Fruit fly (Drosophila melanogaster) whole organism, embryonic: ENCODE measurements around the gene Mrp5.

Experiments
- Adf1 ChIP-seq: fragments of 200-800 bp; sonication (Bioruptor generic); IDR thresholded peaks from 2 replicates; pipeline ENCODE4 v1.3.6; 2022; ENCODE audit warnings: missing biosample characterization, missing genetic modification characterization
- Atf3 ChIP-seq: fragments of 200-800 bp; sonication (Bioruptor generic); optimal IDR thresholded peaks from 3 replicates; lab custom pipeline; 2016; ENCODE audit warnings: missing biosample characterization, missing genetic modification characterization
- CG11247 ChIP-seq: fragments of 200-800 bp; sonication (Bioruptor generic); IDR thresholded peaks from 2 replicates; pipeline ENCODE4 v1.3.6; 2022; ENCODE audit warnings: missing biosample characterization, missing genetic modification characterization
- CG12104 ChIP-seq: fragments of 200-800 bp; sonication (Bioruptor generic); optimal IDR thresholded peaks from 3 replicates; lab custom pipeline; 2016; ENCODE audit warnings: missing biosample characterization, missing genetic modification characterization
- CG12236 ChIP-seq: fragments of 200-800 bp; sonication (Bioruptor generic); optimal IDR thresholded peaks from 2 replicates; lab custom pipeline; 2016; ENCODE audit warnings: missing biosample characterization, missing genetic modification characterization
- CG13123 ChIP-seq: fragments of 200-800 bp; sonication (Bioruptor generic); optimal IDR thresholded peaks from 2 replicates; lab custom pipeline; 2016; ENCODE audit warnings: missing biosample characterization, missing genetic modification characterization
- CG14860 ChIP-seq: fragments of 200-800 bp; sonication (Bioruptor generic); IDR thresholded peaks from 3 replicates; pipeline ENCODE4 v1.3.6; 2022; ENCODE audit warnings: missing biosample characterization, missing genetic modification characterization; ENCODE audit not compliant: partially characterized antibody
- CG14965 ChIP-seq: fragments of 200-800 bp; sonication (Bioruptor generic); optimal IDR thresholded peaks from 2 replicates; lab custom pipeline; 2016; ENCODE audit warnings: missing biosample characterization, missing genetic modification characterization, borderline replicate concordance
- CG1602 ChIP-seq: fragments of 200-800 bp; sonication (Bioruptor generic); optimal IDR thresholded peaks from 3 replicates; lab custom pipeline; 2016; ENCODE audit warnings: missing biosample characterization, missing genetic modification characterization
- CG17359 ChIP-seq: fragments of 200-800 bp; sonication (Bioruptor generic); optimal IDR thresholded peaks from 3 replicates; lab custom pipeline; 2018; ENCODE audit warnings: missing biosample characterization, mild to moderate bottlenecking, missing genetic modification characterization, moderate library complexity
- CG17912 ChIP-seq: fragments of 200-800 bp; sonication (Bioruptor generic); optimal IDR thresholded peaks from 2 replicates; lab custom pipeline; 2018; ENCODE audit warnings: missing biosample characterization, mild to moderate bottlenecking, missing genetic modification characterization
- CG1792 ChIP-seq: fragments of 200-800 bp; sonication (Bioruptor generic); optimal IDR thresholded peaks from 2 replicates; lab custom pipeline; 2016; ENCODE audit warnings: missing biosample characterization, missing genetic modification characterization
- CG2120 ChIP-seq: fragments of 200-800 bp; sonication (Bioruptor generic); optimal IDR thresholded peaks from 3 replicates; lab custom pipeline; 2016; ENCODE audit warnings: missing biosample characterization, missing genetic modification characterization
- CG32532 ChIP-seq: fragments of 200-800 bp; sonication (Bioruptor generic); IDR thresholded peaks from 2 replicates; pipeline ENCODE4 v1.3.6; 2022; ENCODE audit warnings: missing biosample characterization, missing genetic modification characterization
- CG34224 ChIP-seq: fragments of 200-800 bp; sonication (Bioruptor generic); IDR thresholded peaks from 3 replicates; pipeline ENCODE4 v1.3.6; 2022; ENCODE audit warnings: missing biosample characterization, missing genetic modification characterization; ENCODE audit not compliant: partially characterized antibody
- CG4328 ChIP-seq: fragments of 200-800 bp; sonication (Bioruptor generic); optimal IDR thresholded peaks from 3 replicates; lab custom pipeline; 2017; ENCODE audit warnings: missing biosample characterization, missing genetic modification reagents, missing genetic modification characterization
- CG6175 ChIP-seq: fragments of 200-800 bp; sonication (Bioruptor generic); IDR thresholded peaks from 3 replicates; pipeline ENCODE4 v1.3.6; 2022; ENCODE audit warnings: missing biosample characterization, missing genetic modification characterization
- CG6689 ChIP-seq: fragments of 200-800 bp; sonication (Bioruptor generic); IDR thresholded peaks from 2 replicates; pipeline ENCODE4 v1.3.6; 2022; ENCODE audit warnings: missing biosample characterization, missing genetic modification characterization
- CG7745 ChIP-seq: fragments of 200-800 bp; sonication (Bioruptor generic); optimal IDR thresholded peaks from 2 replicates; lab custom pipeline; 2018; ENCODE audit warnings: missing biosample characterization, mild to moderate bottlenecking, missing genetic modification characterization, moderate library complexity
- CG8089 ChIP-seq: fragments of 200-800 bp; sonication (Bioruptor generic); optimal IDR thresholded peaks from 3 replicates; lab custom pipeline; 2016; ENCODE audit warnings: missing biosample characterization, missing genetic modification characterization
- CG8944 ChIP-seq: fragments of 200-800 bp; sonication (Bioruptor generic); optimal IDR thresholded peaks from 3 replicates; lab custom pipeline; 2016; ENCODE audit warnings: missing biosample characterization, missing genetic modification characterization
- Camta ChIP-seq: fragments of 200-800 bp; sonication (Bioruptor generic); optimal IDR thresholded peaks from 2 replicates; lab custom pipeline; 2016; ENCODE audit warnings: missing biosample characterization, missing genetic modification characterization
- D19A ChIP-seq: fragments of 200-800 bp; optimal IDR thresholded peaks from 3 replicates; lab custom pipeline; 2019; ENCODE audit warnings: missing biosample characterization, mild to moderate bottlenecking, missing genetic modification characterization, moderate library complexity
- HLH54F ChIP-seq: fragments of 200-800 bp; sonication (Bioruptor generic); optimal IDR thresholded peaks from 3 replicates; lab custom pipeline; 2016; ENCODE audit warnings: missing biosample characterization, missing genetic modification characterization
- Hmx ChIP-seq: fragments of 200-800 bp; sonication (Bioruptor generic); optimal IDR thresholded peaks from 2 replicates; lab custom pipeline; 2016; ENCODE audit warnings: missing biosample characterization, missing genetic modification characterization
- Mes4 ChIP-seq: fragments of 200-800 bp; sonication (Bioruptor generic); optimal IDR thresholded peaks from 2 replicates; lab custom pipeline; 2016; ENCODE audit warnings: missing biosample characterization, missing genetic modification characterization
- NC2β ChIP-seq: fragments of 200-800 bp; sonication (Bioruptor generic); optimal IDR thresholded peaks from 2 replicates; lab custom pipeline; 2016; ENCODE audit warnings: missing biosample characterization, missing genetic modification characterization
- NfI ChIP-seq: fragments of 200-800 bp; sonication (Bioruptor generic); optimal IDR thresholded peaks from 3 replicates; lab custom pipeline; 2018; ENCODE audit warnings: missing biosample characterization, mild to moderate bottlenecking, missing genetic modification characterization, moderate library complexity
- Opbp ChIP-seq: fragments of 200-800 bp; sonication (Bioruptor generic); IDR thresholded peaks from 3 replicates; pipeline ENCODE4 v1.3.6; 2022; ENCODE audit warnings: missing biosample characterization, missing genetic modification characterization; ENCODE audit not compliant: partially characterized antibody
- Xbp1 ChIP-seq: fragments of 200-800 bp; sonication (Bioruptor generic); optimal IDR thresholded peaks from 3 replicates; lab custom pipeline; 2016; ENCODE audit warnings: missing biosample characterization, mild to moderate bottlenecking, missing genetic modification characterization
- ac ChIP-seq: fragments of 200-800 bp; sonication (Bioruptor generic); optimal IDR thresholded peaks from 3 replicates; lab custom pipeline; 2017; ENCODE audit warnings: missing biosample characterization, mild to moderate bottlenecking, missing genetic modification characterization
- dati ChIP-seq: fragments of 200-800 bp; sonication (Bioruptor generic); IDR thresholded peaks from 2 replicates; pipeline ENCODE4 v1.3.6; 2022; ENCODE audit warnings: missing biosample characterization, missing genetic modification characterization
- esg ChIP-seq: fragments of 200-800 bp; sonication (Bioruptor generic); conservative IDR thresholded peaks from 2 replicates; pipeline ENCODE4 v1.3.6; 2022; ENCODE audit warnings: missing biosample characterization, missing genetic modification characterization
- ftz-f1 ChIP-seq: fragments of 200-800 bp; sonication (Bioruptor generic); optimal IDR thresholded peaks from 2 replicates; lab custom pipeline; 2016; ENCODE audit warnings: missing biosample characterization, missing genetic modification characterization
- gcm2 ChIP-seq: fragments of 200-800 bp; sonication (Bioruptor generic); optimal IDR thresholded peaks from 2 replicates; lab custom pipeline; 2016; ENCODE audit warnings: missing biosample characterization, missing genetic modification characterization
- pros ChIP-seq: fragments of 200-800 bp; sonication (Bioruptor generic); optimal IDR thresholded peaks from 3 replicates; lab custom pipeline; 2019; ENCODE audit warnings: missing biosample characterization, mild to moderate bottlenecking, missing genetic modification characterization, moderate library complexity
- ro ChIP-seq: fragments of 200-800 bp; sonication (Bioruptor generic); IDR thresholded peaks from 2 replicates; pipeline ENCODE4 v1.3.6; 2022; ENCODE audit warnings: missing biosample characterization, missing genetic modification characterization
- slp2 ChIP-seq: fragments of 200-800 bp; sonication (Bioruptor generic); optimal IDR thresholded peaks from 2 replicates; lab custom pipeline; 2016; ENCODE audit warnings: missing biosample characterization, missing genetic modification characterization
- trem ChIP-seq: fragments of 200-800 bp; optimal IDR thresholded peaks from 3 replicates; lab custom pipeline; 2019; ENCODE audit warnings: missing biosample characterization, mild to moderate bottlenecking, missing genetic modification characterization, moderate library complexity
- ttk ChIP-seq: fragments of 200-800 bp; sonication (Bioruptor generic); IDR thresholded peaks from 2 replicates; pipeline ENCODE4 v2.1.2; 2022; ENCODE audit warnings: missing biosample characterization, missing genetic modification characterization
- twi ChIP-seq: fragments of 200-800 bp; optimal IDR thresholded peaks from 2 replicates; lab custom pipeline; 2019; ENCODE audit warnings: missing biosample characterization, mild to moderate bottlenecking, missing genetic modification characterization, moderate library complexity
- tx ChIP-seq: fragments of 200-800 bp; sonication (Bioruptor generic); optimal IDR thresholded peaks from 2 replicates; lab custom pipeline; 2016; ENCODE audit warnings: missing biosample characterization, missing genetic modification characterization

The Mrp5 gene

DNA sequence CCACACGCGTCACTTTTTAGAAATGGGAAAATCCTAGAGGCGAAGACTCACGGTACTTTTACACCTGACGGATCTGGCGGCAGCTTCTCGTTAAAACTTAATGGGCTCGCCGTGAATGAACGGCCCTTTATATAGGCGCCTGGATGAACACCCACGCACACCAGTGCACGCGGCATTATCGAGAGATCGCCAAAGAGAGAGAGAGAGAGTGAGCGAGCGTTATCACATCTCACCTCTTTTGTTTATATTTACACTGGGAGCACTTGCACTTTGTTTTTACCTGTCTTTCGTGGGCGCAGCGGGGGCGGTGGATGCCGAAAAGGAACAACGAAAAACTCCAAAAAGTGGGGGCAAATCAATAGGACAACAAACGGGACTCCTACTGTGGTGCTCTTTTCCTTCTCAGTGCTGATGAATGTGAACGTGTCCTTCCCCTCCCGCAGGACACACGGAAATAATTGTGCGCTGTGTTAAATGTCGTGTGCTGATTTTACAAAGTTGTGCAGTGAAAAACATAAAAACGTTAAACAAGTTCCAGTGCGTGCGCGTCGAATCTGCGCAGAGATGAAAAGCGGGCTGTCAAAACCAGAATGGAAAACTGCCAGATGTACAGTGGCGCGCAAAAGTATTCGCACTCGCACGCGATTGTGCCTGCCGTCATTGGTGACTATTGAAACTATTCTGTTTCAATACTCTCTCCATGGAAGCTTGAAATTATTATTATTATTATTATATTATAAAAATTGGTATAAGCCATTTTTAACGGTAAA, at the start of gene Mrp5 (continued):
- TF ChIP-seq CG7745 (no peak), CG6175 (GFP tag; lab: Robert Waterston, UW) (no peak), CG34224 (GFP tag; lab: Robert Waterston, UW) (0 out of 3 replicates have a peak, but pooled peaks have one; percentile 15), Atf3 (GFP tag; lab: Kevin White, UChicago) (no peak), CG8089 (GFP tag; lab: Kevin White, UChicago) (no peak), NfI (peak; percentile 42), tx (no peak), Xbp1 (GFP tag; lab: Kevin White, UChicago) (peak; percentile 61), esg (GFP tag; lab: Robert Waterston, UW) (peak; percentile 26; the same call in 1 of the 2 replicates), CG8944 (GFP tag; lab: Kevin White, UChicago) (no peak), CG1792 (no peak), Mes4 (GFP tag; lab: Kevin White, UChicago) (no peak), D19A (tag; lab: Kevin White, UChicago) (peak; percentile 33), NC2β (no peak), CG11247 (GFP tag; lab: Robert Waterston, UW) (peak; percentile 59; the same call in 1 of the 2 replicates), CG2120 (peak; percentile 42), CG14860 (no peak), ttk (GFP tag; lab: Robert Waterston, UW) (0 out of 2 replicates have a peak, but pooled peaks have one; percentile 12), pros (GFP tag; lab: Kevin White, UChicago) (no peak), CG1602 (GFP tag; lab: Kevin White, UChicago) (peak; percentile 37), CG6689 (GFP tag; lab: Robert Waterston, UW) (peak; percentile 57), gcm2 (GFP tag; lab: Kevin White, UChicago) (no peak), CG17912 (GFP tag; lab: Kevin White, UChicago) (no peak), ro (GFP tag; lab: Robert Waterston, UW) (no peak), slp2 (no peak), CG12104 (GFP tag; lab: Kevin White, UChicago) (no peak), CG14965 (GFP tag; lab: Kevin White, UChicago) (no peak), Opbp (GFP tag; lab: Robert Waterston, UW) (no peak), ftz-f1 (GFP tag; lab: Kevin White, UChicago) (no peak), dati (no peak), CG17359 (tag; lab: Kevin White, UChicago) (peak; percentile 48), HLH54F (GFP tag; lab: Kevin White, UChicago) (no peak), twi (tag; lab: Kevin White, UChicago) (no peak), Adf1 (GFP tag; lab: Robert Waterston, UW) (no peak), Camta (GFP tag; lab: Kevin White, UChicago) (peak; percentile 5), CG13123 (no peak), trem (tag; lab: Kevin White, UChicago) (no peak), CG12236 (GFP tag; lab: Kevin White, UChicago) (no peak), Hmx (GFP tag; lab: Kevin White, UChicago) (no peak), CG4328 (GFP tag; lab: Kevin White, UChicago) (peak; percentile 12), CG32532 (GFP tag; lab: Robert Waterston, UW) (peak; percentile 72), ac (GFP tag; lab: Kevin White, UChicago) (no peak)
